Fruit fly (Drosophila melanogaster) whole organism, prepupa: ENCODE results near the gene Spn88Ea.
A peak's percentile ranks its signal among the peaks of the same experiment; 100 is the strongest.

ENCODE experiments used
- CG10631 ChIP-seq: fragments of 200-800 bp; sonication (Bioruptor generic); optimal IDR thresholded peaks from 2 replicates; lab custom pipeline; 2016; ENCODE audit warnings: missing biosample characterization, missing genetic modification characterization
- CG10669 ChIP-seq: fragments of 200-800 bp; sonication (Bioruptor generic); optimal IDR thresholded peaks from 3 replicates; lab custom pipeline; 2018; ENCODE audit warnings: missing biosample characterization, mild to moderate bottlenecking, missing genetic modification characterization, moderate library complexity
- CG11294 ChIP-seq: fragments of 200-800 bp; sonication (Bioruptor generic); IDR thresholded peaks from 2 replicates; pipeline ENCODE4 v1.3.6; 2022; ENCODE audit warnings: missing biosample characterization, missing genetic modification characterization
- CG11762 ChIP-seq: fragments of 200-800 bp; sonication (Bioruptor generic); optimal IDR thresholded peaks from 3 replicates; lab custom pipeline; 2016; ENCODE audit warnings: missing biosample characterization, missing genetic modification characterization; ENCODE audit not compliant: insufficient read depth
- CG11902 ChIP-seq: fragments of 200-800 bp; sonication (Bioruptor generic); optimal IDR thresholded peaks from 3 replicates; lab custom pipeline; 2016; ENCODE audit warnings: missing biosample characterization, missing genetic modification characterization
- CG1621 ChIP-seq: fragments of 200-800 bp; sonication (Bioruptor generic); optimal IDR thresholded peaks from 3 replicates; lab custom pipeline; 2018; ENCODE audit warnings: missing biosample characterization, mild to moderate bottlenecking, missing genetic modification characterization
- CG16779 ChIP-seq: fragments of 200-800 bp; sonication (Bioruptor generic); optimal IDR thresholded peaks from 3 replicates; lab custom pipeline; 2017; ENCODE audit warnings: missing biosample characterization, mild to moderate bottlenecking, missing genetic modification characterization
- CG3032 ChIP-seq: fragments of 200-800 bp; optimal IDR thresholded peaks from 2 replicates; lab custom pipeline; 2019; ENCODE audit warnings: missing biosample characterization, mild to moderate bottlenecking, missing genetic modification characterization, moderate library complexity
- CG31627 ChIP-seq: fragments of 200-800 bp; sonication (Bioruptor generic); optimal IDR thresholded peaks from 3 replicates; lab custom pipeline; 2016; ENCODE audit warnings: missing biosample characterization, missing genetic modification characterization
- CG32006 ChIP-seq: fragments of 200-800 bp; sonication (Bioruptor generic); optimal IDR thresholded peaks from 3 replicates; lab custom pipeline; 2017; ENCODE audit warnings: missing biosample characterization, mild to moderate bottlenecking, missing genetic modification characterization
- CG34406 ChIP-seq: fragments of 200-800 bp; sonication (Bioruptor generic); optimal IDR thresholded peaks from 3 replicates; lab custom pipeline; 2016; ENCODE audit warnings: missing biosample characterization, missing genetic modification characterization
- CG3919 ChIP-seq: fragments of 200-800 bp; sonication (Bioruptor generic); optimal IDR thresholded peaks from 3 replicates; lab custom pipeline; 2016; ENCODE audit warnings: missing biosample characterization, missing genetic modification characterization
- CG6163 ChIP-seq: fragments of 200-800 bp; sonication (Bioruptor generic); IDR thresholded peaks from 3 replicates; pipeline ENCODE4 v1.3.6; 2022; ENCODE audit warnings: missing biosample characterization, missing genetic modification characterization
- CG6792 ChIP-seq: fragments of 200-800 bp; sonication (Bioruptor generic); optimal IDR thresholded peaks from 3 replicates; lab custom pipeline; 2016; ENCODE audit warnings: missing biosample characterization, missing genetic modification characterization
- CG6808 ChIP-seq: fragments of 200-800 bp; sonication (Bioruptor generic); optimal IDR thresholded peaks from 3 replicates; lab custom pipeline; 2017; ENCODE audit warnings: missing biosample characterization, missing genetic modification characterization, mild to moderate bottlenecking, moderate library complexity, missing genetic modification reagents
- CG6854 ChIP-seq: fragments of 200-800 bp; sonication (Bioruptor generic); optimal IDR thresholded peaks from 2 replicates; lab custom pipeline; 2017; ENCODE audit warnings: missing biosample characterization, mild to moderate bottlenecking, missing genetic modification characterization
- CG8319 ChIP-seq: fragments of 200-800 bp; sonication (Bioruptor generic); optimal IDR thresholded peaks from 3 replicates; lab custom pipeline; 2016; ENCODE audit warnings: missing biosample characterization, missing genetic modification characterization
- CG9139 ChIP-seq: fragments of 200-800 bp; sonication (Bioruptor generic); optimal IDR thresholded peaks from 3 replicates; lab custom pipeline; 2017; ENCODE audit warnings: missing biosample characterization, mild to moderate bottlenecking, missing genetic modification characterization
- Eip78C ChIP-seq: fragments of 200-800 bp; sonication (Bioruptor generic); peaks from one replicate; lab custom pipeline; 2016; ENCODE audit warnings: missing biosample characterization, missing genetic modification characterization
- Eip93F ChIP-seq: fragments of 200-800 bp; sonication (Bioruptor generic); optimal IDR thresholded peaks from 2 replicates; lab custom pipeline; 2016; ENCODE audit warnings: missing biosample characterization, mild to moderate bottlenecking, missing genetic modification characterization
- Gug ChIP-seq: fragments of 200-800 bp; sonication (Bioruptor generic); IDR thresholded peaks from 2 replicates; pipeline ENCODE4 v1.3.6; 2022; ENCODE audit warnings: missing biosample characterization, missing genetic modification characterization
- Hr38 ChIP-seq: sonication (Bioruptor generic); optimal IDR thresholded peaks from 2 replicates; lab custom pipeline; 2016; ENCODE audit warnings: missing biosample characterization, missing genetic modification characterization
- Hr39 ChIP-seq: fragments of 200-800 bp; sonication (Bioruptor generic); optimal IDR thresholded peaks from 2 replicates; lab custom pipeline; 2016; ENCODE audit warnings: missing biosample characterization, missing genetic modification characterization
- Hr4 ChIP-seq: fragments of 200-800 bp; sonication (Bioruptor generic); optimal IDR thresholded peaks from 3 replicates; lab custom pipeline; 2016; ENCODE audit warnings: missing biosample characterization, missing genetic modification characterization
- Met ChIP-seq: fragments of 200-800 bp; sonication (Bioruptor generic); optimal IDR thresholded peaks from 3 replicates; lab custom pipeline; 2016; ENCODE audit warnings: missing biosample characterization, missing genetic modification characterization
- OdsH ChIP-seq: fragments of 200-800 bp; sonication (Bioruptor generic); optimal IDR thresholded peaks from 3 replicates; lab custom pipeline; 2016; ENCODE audit warnings: missing biosample characterization, missing genetic modification characterization
- Sox102F ChIP-seq: fragments of 200-800 bp; sonication (Bioruptor generic); optimal IDR thresholded peaks from 2 replicates; lab custom pipeline; 2016; ENCODE audit warnings: missing biosample characterization, mild to moderate bottlenecking, missing genetic modification characterization
- Sox14 ChIP-seq: fragments of 200-800 bp; sonication (Bioruptor generic); optimal IDR thresholded peaks from 3 replicates; lab custom pipeline; 2016; ENCODE audit warnings: missing biosample characterization, missing genetic modification characterization
- Sox15 ChIP-seq: fragments of 200-800 bp; sonication (Bioruptor generic); optimal IDR thresholded peaks from 3 replicates; lab custom pipeline; 2016; ENCODE audit warnings: missing biosample characterization, missing genetic modification characterization
- achi ChIP-seq: fragments of 200-800 bp; sonication (Bioruptor generic); optimal IDR thresholded peaks from 3 replicates; lab custom pipeline; 2016; ENCODE audit warnings: missing biosample characterization, missing genetic modification characterization
- dsx ChIP-seq: fragments of 200-800 bp; optimal IDR thresholded peaks from 3 replicates; lab custom pipeline; 2019; ENCODE audit warnings: missing biosample characterization, mild to moderate bottlenecking, missing genetic modification characterization, moderate library complexity; ENCODE audit not compliant: poor library complexity, severe bottlenecking
- esn ChIP-seq: fragments of 200-800 bp; sonication (Bioruptor generic); optimal IDR thresholded peaks from 2 replicates; lab custom pipeline; 2016; ENCODE audit warnings: missing biosample characterization, mild to moderate bottlenecking, missing genetic modification characterization, moderate library complexity
- fd59A ChIP-seq: fragments of 200-800 bp; sonication (Bioruptor generic); optimal IDR thresholded peaks from 2 replicates; lab custom pipeline; 2017; ENCODE audit warnings: missing biosample characterization, mild to moderate bottlenecking, missing genetic modification characterization, missing genetic modification reagents
- fd85E ChIP-seq: fragments of 200-800 bp; sonication (Bioruptor generic); optimal IDR thresholded peaks from 3 replicates; lab custom pipeline; 2016; ENCODE audit warnings: missing biosample characterization, missing genetic modification characterization
- fkh ChIP-seq: fragments of 200-800 bp; sonication (Bioruptor generic); optimal IDR thresholded peaks from 3 replicates; lab custom pipeline; 2017; ENCODE audit warnings: missing biosample characterization, mild to moderate bottlenecking, missing genetic modification characterization, moderate library complexity
- net ChIP-seq: fragments of 200-800 bp; sonication (Bioruptor generic); optimal IDR thresholded peaks from 3 replicates; lab custom pipeline; 2016; ENCODE audit warnings: missing biosample characterization, missing genetic modification characterization
- pdm3 ChIP-seq: fragments of 200-800 bp; sonication (Bioruptor generic); optimal IDR thresholded peaks from 3 replicates; lab custom pipeline; 2016; ENCODE audit warnings: missing biosample characterization, missing genetic modification characterization
- spab ChIP-seq: fragments of 200-800 bp; sonication (Bioruptor generic); optimal IDR thresholded peaks from 2 replicates; lab custom pipeline; 2017; ENCODE audit warnings: missing biosample characterization, mild to moderate bottlenecking, missing genetic modification characterization, missing genetic modification reagents
- ss ChIP-seq, 2 experiments: fragments of 200-800 bp; sonication (Bioruptor generic); optimal IDR thresholded peaks; 2 replicates in 1 of 2; 3 replicates in 1 of 2; lab custom pipeline; 2017 to 2018; ENCODE audit warnings: mild to moderate bottlenecking in 2 of 2, missing biosample characterization in 2 of 2, missing genetic modification characterization in 2 of 2, moderate library complexity in 1 of 2
- svp ChIP-seq: fragments of 200-800 bp; sonication (Bioruptor generic); peaks from one replicate; lab custom pipeline; 2016; ENCODE audit warnings: missing biosample characterization, missing genetic modification characterization
- topi ChIP-seq: fragments of 200-800 bp; sonication (Bioruptor generic); optimal IDR thresholded peaks from 3 replicates; lab custom pipeline; 2016; ENCODE audit warnings: missing biosample characterization, missing genetic modification characterization
- vri ChIP-seq: fragments of 200-800 bp; sonication (Bioruptor generic); optimal IDR thresholded peaks from 3 replicates; lab custom pipeline; 2016; ENCODE audit warnings: missing biosample characterization, mild to moderate bottlenecking, missing genetic modification characterization

Spn88Ea gene

DNA sequence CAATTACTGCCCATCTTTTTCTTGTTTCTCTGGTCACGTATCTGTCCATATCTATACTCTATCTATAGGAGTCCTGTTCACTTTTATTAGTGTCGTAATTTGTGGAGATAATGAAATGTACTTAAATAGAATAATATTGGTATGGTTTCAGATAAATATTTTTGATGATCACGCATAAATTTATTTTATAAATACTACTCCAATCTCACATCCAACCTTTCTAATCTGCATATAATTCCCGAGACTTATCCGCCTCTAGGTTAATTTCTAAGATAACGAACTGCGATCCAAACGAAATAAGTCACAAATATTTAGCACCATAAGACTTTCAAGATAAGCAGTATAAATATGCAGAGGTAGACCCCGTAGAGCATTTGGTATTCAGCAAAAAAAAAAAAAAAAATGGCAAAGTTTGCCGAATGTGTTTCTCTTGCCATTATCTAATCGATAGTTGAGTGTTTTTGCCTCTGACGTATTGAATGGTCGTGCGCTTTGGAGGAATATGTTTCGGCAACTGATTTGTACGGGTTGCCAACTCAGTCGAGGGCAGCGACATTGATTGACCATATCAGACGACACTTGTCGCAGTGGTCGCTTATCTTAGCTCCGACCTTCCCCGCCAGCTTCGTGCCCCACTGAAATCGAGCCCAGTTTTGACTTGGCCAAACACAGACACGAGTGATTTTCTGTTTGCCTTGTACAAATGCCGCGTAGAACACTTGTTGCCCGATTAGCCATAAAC is 8.0 kb downstream of the Spn88Ea start:
- TF ChIP-seq CG32006 (GFP tag; lab: Kevin White, UChicago), result peak; percentile 23
- TF ChIP-seq vri, result peak; percentile 75
- TF ChIP-seq esn (GFP tag; lab: Kevin White, UChicago), result no peak
- peak; percentile 18 for TF ChIP-seq Eip93F (GFP tag; lab: Kevin White, UChicago)
- no peak for TF ChIP-seq CG10631
- peak; percentile 58 for TF ChIP-seq fkh
- no peak for TF ChIP-seq dsx
- TF ChIP-seq CG34406 (GFP tag; lab: Kevin White, UChicago), result no peak
- peak; percentile 56 for TF ChIP-seq Eip78C (GFP tag; lab: Kevin White, UChicago)
- TF ChIP-seq Hr4 (GFP tag; lab: Kevin White, UChicago), result peak; percentile 45
- TF ChIP-seq Gug (GFP tag; lab: Robert Waterston, UW), result no peak
- no peak for TF ChIP-seq fd85E (GFP tag; lab: Kevin White, UChicago)
- no peak for TF ChIP-seq ss (GFP tag; optimal IDR thresholded peaks at IDR 0.05; lab: Kevin White, UChicago)

DNA sequence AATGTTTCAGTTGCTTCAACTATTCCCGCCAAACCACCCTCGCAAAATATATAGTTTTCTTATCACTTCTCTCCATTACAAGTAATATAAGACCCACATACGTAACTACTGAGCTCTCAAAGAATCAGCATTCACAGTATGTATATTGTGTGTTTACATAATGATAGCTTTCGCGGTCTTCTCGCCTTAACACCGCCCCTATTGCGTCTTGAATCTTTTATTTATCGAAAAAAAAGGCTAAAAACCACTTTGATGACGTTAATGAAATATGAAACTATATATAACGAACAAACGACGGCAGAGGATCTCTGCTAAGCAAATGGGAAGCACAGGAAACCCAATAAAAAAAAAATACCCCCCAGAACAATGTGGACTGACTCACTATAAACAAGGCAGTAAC is 8.9 kb downstream of the Spn88Ea start:
- TF ChIP-seq CG6808 (peak; percentile 22), Eip78C (GFP tag; lab: Kevin White, UChicago) (peak; percentile 60), Hr38 (GFP tag; lab: Kevin White, UChicago) (no peak), fkh (peak; percentile 60), Sox102F (GFP tag; lab: Kevin White, UChicago) (no peak), net (no peak), CG11902 (GFP tag; lab: Kevin White, UChicago) (no peak), CG6792 (GFP tag; lab: Kevin White, UChicago) (no peak)

- TF ChIP-seq CG16779 (tag; lab: Kevin White, UChicago), result no peak
- TF ChIP-seq topi, result peak; percentile 74
- peak; percentile 75 for TF ChIP-seq CG10631
- no peak for TF ChIP-seq CG11294 (GFP tag; lab: Robert Waterston, UW)
- TF ChIP-seq esn (GFP tag; lab: Kevin White, UChicago), result peak; percentile 80
- peak; percentile 25 for TF ChIP-seq CG11762 (GFP tag; lab: Kevin White, UChicago)
- TF ChIP-seq dsx, result no peak
- peak; percentile 73 for TF ChIP-seq CG3919 (GFP tag; lab: Kevin White, UChicago)
- TF ChIP-seq fd59A (GFP tag; lab: Kevin White, UChicago), result peak; percentile 52
- no peak for TF ChIP-seq spab (GFP tag; lab: Kevin White, UChicago)
- TF ChIP-seq svp (GFP tag; lab: Kevin White, UChicago), result peak; percentile 96
- no peak for TF ChIP-seq fd85E (GFP tag; lab: Kevin White, UChicago)
- peak; percentile 62 for TF ChIP-seq fkh
- peak; percentile 54 for TF ChIP-seq OdsH
- peak; percentile 57 for TF ChIP-seq Sox15 (GFP tag; lab: Kevin White, UChicago)
- peak; percentile 69 for TF ChIP-seq Sox14 (GFP tag; lab: Kevin White, UChicago)
- TF ChIP-seq CG6854 (GFP tag; lab: Kevin White, UChicago), result no peak
- TF ChIP-seq Hr38 (GFP tag; lab: Kevin White, UChicago), result no peak
- peak; percentile 81 for TF ChIP-seq Met (GFP tag; lab: Kevin White, UChicago)
- TF ChIP-seq Eip78C (GFP tag; lab: Kevin White, UChicago), result peak; percentile 59
- TF ChIP-seq CG6163 (GFP tag; lab: Robert Waterston, UW), result peak; percentile 29; the same call in 1 of the 3 replicates
- TF ChIP-seq CG8319 (GFP tag; lab: Kevin White, UChicago), result peak; percentile 31
- TF ChIP-seq CG3032, result no peak
- peak; percentile 2 for TF ChIP-seq CG6808
- TF ChIP-seq ss (GFP tag; optimal IDR thresholded peaks at IDR 0.05; lab: Kevin White, UChicago), result peak in 1 of 2 experiments; percentile 32
- peak; percentile 54 for TF ChIP-seq net
- no peak for TF ChIP-seq CG10669 (GFP tag; lab: Kevin White, UChicago)
- peak; percentile 83 for TF ChIP-seq pdm3
- peak; percentile 81 for TF ChIP-seq Hr4 (GFP tag; lab: Kevin White, UChicago)
- peak; percentile 72 for TF ChIP-seq CG32006 (GFP tag; lab: Kevin White, UChicago)
- peak; percentile 3 for TF ChIP-seq CG1621
- no peak for TF ChIP-seq CG9139 (GFP tag; lab: Kevin White, UChicago)
- peak; percentile 80 for TF ChIP-seq CG31627 (GFP tag; lab: Kevin White, UChicago)
- TF ChIP-seq achi (GFP tag; lab: Kevin White, UChicago), result peak; percentile 71
- TF ChIP-seq Hr39 (GFP tag; lab: Kevin White, UChicago), result peak; percentile 81
- peak; percentile 42 for TF ChIP-seq CG11902 (GFP tag; lab: Kevin White, UChicago)
- peak; percentile 69 for TF ChIP-seq Sox102F (GFP tag; lab: Kevin White, UChicago)
These were observed 9.9 kb downstream of the Spn88Ea start, which contains the start of the genes Kpc1 and CG42542 for dm6 chr3R:15196134-15197034. TSS of gene Kpc1 (minus strand) at chr3R:15196210. TSS of gene CG42542 (plus strand) at chr3R:15196598.
